Fruit fly (Drosophila melanogaster): ENCODE data around the gene nebu.

The nebu gene

DNA sequence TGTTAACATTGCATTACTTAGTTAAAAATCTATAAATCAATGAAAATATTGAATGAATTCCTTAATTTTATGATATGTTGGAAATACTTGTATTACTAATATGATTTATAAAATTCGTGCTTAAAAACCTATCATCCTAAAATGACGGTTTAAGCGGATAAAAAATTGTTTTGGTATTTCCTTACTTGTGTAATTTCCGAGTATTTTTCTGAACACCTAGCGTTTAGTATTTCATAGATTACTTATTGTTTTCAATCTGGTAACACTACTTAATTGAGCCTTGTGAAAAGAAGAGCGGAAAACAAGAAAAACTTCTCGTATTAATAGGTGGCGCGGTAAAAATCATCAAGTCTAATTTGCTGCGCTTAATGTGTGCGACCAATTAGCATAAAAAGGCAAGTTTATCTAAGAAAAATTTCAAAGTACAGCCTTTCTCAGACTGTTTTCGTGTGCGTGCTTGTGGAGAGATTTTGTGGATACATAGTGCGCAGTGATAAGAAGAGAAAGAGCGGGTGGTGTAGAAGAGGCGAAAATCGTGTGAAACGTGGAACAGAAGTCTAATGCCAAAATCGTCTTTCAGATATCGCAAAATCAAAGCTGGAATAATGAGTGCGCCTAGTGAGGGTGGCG, 37.1 kb downstream of the nebu start, which contains the start of gene Sap130:
Gene Sap130 (plus strand): TSS at position 243 of the 630 bp plus-strand sequence.
- TF ChIP-seq fd96Ca (GFP tag; IDR thresholded peaks at IDR 0.05) (no peak), D1 (tag; optimal IDR thresholded peaks at IDR 0.05) (no peak), CG34367 (tag; optimal IDR thresholded peaks at IDR 0.05) (no peak), CG15710 (tag; optimal IDR thresholded peaks at IDR 0.05) (no peak), Ets98B (GFP tag; IDR thresholded peaks at IDR 0.05) (no peak), EcR (GFP tag; optimal IDR thresholded peaks at IDR 0.05) (no peak), CG8301 (tag; optimal IDR thresholded peaks at IDR 0.05) (no peak), CG13204 (GFP tag; optimal IDR thresholded peaks at IDR 0.05) (no peak), Snoo (tag; optimal IDR thresholded peaks at IDR 0.05) (no peak), Pif1A (GFP tag; optimal IDR thresholded peaks at IDR 0.05) (no peak)

DNA sequence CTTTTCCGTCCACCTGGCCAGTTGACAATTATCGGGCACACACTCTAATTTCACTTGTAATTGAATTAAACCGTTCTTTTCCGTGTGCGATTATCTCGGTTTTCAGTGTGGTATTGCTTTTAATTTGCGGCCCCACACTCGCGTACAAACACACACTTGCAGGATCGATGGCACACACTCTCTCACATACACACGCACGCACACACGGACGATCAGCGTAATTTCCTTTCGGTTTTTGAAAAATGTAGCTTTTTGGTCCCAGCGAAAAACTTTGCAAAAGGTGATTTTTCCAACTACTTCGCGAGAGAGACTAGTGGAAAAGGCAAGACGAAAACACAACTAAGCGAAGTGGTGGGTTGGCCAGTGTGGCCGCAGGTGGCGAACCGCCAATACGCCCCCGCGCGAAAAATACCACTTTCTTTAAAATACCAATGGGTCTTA, 38.2 kb downstream of the nebu start, which contains the start of gene Atg1:
Gene Atg1 (minus strand): TSS at position 387 of the 441 bp plus-strand sequence.
- TF ChIP-seq CG12605 (GFP tag; IDR thresholded peaks at IDR 0.05) (peak; percentile 22; the same call in 1 of the 2 replicates), Pif1B (GFP tag; optimal IDR thresholded peaks at IDR 0.05) (no peak)

DNA sequence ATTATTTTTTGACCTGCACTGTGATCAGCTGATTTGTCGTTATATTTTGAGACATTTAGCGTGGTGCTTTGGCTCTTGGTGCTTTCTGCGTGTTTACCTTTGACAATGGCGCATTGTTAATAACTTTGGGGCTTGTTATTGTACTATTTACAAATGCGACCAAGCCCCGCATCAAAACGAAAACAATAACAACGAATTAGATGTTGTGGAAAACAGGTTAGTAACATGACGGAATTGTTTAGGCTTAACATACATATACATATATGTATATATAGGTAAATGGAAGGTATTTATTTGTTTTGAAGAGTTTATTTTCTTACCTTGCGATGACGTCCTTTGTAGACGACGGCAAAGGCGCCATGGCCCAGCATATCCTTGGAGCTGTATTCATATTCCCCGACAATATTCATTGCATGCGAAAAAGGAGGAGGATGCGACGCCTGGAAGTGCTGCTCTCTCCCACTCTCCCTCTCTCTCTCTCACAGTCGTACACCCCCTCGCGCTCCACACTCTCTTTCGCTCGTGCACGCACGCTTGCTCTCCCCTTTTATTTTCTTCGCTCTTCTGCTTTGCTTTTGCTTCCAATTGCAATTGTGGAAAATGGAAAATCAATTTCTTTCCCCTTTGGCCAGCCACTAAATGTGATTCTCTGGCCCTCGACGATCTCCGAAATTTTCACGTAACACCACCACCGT, 38.7 kb downstream of the nebu start:
- TF ChIP-seq Pif1A (GFP tag; optimal IDR thresholded peaks at IDR 0.05) (peak; percentile 4), CG4496 (GFP tag; IDR thresholded peaks at IDR 0.05) (peak; percentile 43; the same call in 1 of the 3 replicates), Pif1B (GFP tag; optimal IDR thresholded peaks at IDR 0.05) (no peak), fd96Ca (GFP tag; IDR thresholded peaks at IDR 0.05) (peak; percentile 40; the same call in 2 of the 3 replicates), rn (GFP tag; IDR thresholded peaks at IDR 0.05) (no peak), CG12605 (GFP tag; IDR thresholded peaks at IDR 0.05) (peak; percentile 11; the same call in 1 of the 2 replicates)

DNA sequence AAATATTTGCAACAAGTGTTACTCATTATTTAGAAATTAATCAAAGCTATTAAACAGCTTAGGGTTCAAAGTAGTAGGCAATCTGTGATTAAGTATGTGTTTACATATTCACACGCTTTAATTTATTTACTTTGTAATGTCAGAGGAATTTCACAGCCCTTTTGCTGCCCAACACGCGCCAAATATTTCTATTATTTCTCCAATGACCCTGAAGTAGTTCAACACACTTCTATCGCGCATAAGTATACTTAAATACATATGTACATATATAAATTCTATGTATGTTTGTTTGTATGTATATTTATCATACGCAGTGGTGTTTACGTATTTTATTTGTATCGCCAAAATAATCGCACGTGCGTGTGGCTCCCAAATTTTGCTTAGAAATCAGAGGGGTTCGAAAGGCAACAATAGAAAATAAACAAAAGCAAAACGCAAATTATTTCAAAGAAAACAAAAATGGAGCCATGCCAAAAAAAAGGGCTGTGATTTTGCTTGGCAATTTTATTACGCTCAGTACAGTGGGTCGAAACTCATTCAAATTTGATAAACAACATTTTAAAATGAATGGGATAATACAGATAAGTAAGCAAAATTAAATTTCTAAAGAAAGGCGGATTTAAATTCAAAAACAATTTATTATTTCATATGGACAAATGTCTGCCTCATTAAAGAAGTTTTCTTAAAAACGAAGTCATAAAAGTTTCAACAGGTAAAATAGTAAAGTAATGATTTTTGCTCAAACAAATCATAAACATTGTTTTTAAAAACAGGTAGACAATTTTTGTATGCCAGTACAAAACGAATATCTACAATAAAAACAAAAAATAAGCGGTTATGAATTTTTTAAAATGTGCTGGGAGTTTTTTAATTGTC, 39.5 kb downstream of the nebu start:
- 0 out of 2 replicates have a peak, but pooled peaks have one; percentile 21 for TF ChIP-seq CG32121 (GFP tag; IDR thresholded peaks at IDR 0.05)
- TF ChIP-seq CG9948 (tag; optimal IDR thresholded peaks at IDR 0.05) = peak; percentile 1
- no peak for TF ChIP-seq rn (GFP tag; IDR thresholded peaks at IDR 0.05)

DNA sequence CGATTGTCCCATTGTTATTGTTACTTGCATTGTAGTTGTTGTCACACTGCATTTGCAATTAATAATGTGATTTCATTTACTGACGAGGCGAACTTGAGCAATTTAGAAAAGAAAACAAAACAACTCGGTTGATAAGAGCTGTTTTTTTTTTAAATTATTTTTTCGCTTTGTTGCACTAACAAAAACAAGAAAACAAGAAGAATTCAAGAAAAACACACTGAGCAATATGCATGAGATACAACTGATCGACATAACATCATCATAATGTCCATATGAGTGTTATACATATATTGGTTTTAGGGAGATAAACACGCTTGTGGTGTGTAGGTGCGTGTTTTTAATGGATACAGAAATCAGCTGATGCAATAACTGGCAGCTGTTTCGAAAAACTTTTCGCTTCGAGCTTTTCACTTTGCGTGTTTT, 40.5 kb downstream of the nebu start:
- TF ChIP-seq rn (GFP tag; IDR thresholded peaks at IDR 0.05) (no peak), Ets98B (GFP tag; IDR thresholded peaks at IDR 0.05) (peak; percentile 87), CG15710 (tag; optimal IDR thresholded peaks at IDR 0.05) (no peak), fd96Ca (GFP tag; IDR thresholded peaks at IDR 0.05) (peak; percentile 78; the same call in 2 of the 3 replicates), CG13204 (GFP tag; optimal IDR thresholded peaks at IDR 0.05) (no peak), CG12605 (GFP tag; IDR thresholded peaks at IDR 0.05) (peak; percentile 94), CG34367 (tag; optimal IDR thresholded peaks at IDR 0.05) (peak; percentile 12), Pif1A (GFP tag; optimal IDR thresholded peaks at IDR 0.05) (peak; percentile 73), CG8159 (tag; optimal IDR thresholded peaks at IDR 0.05) (no peak), Snoo (tag; optimal IDR thresholded peaks at IDR 0.05) (no peak), CG9948 (tag; optimal IDR thresholded peaks at IDR 0.05) (no peak), CG4496 (GFP tag; IDR thresholded peaks at IDR 0.05) (peak; percentile 87), CG8301 (tag; optimal IDR thresholded peaks at IDR 0.05) (peak; percentile 78), CG32121 (GFP tag; IDR thresholded peaks at IDR 0.05) (peak; percentile 88), CG17806 (tag; optimal IDR thresholded peaks at IDR 0.05) (no peak), CG10348 (GFP tag; IDR thresholded peaks at IDR 0.05) (no peak), Pif1B (GFP tag; optimal IDR thresholded peaks at IDR 0.05) (peak; percentile 59), gl (tag; optimal IDR thresholded peaks at IDR 0.05) (no peak), D1 (tag; optimal IDR thresholded peaks at IDR 0.05) (no peak), CG14655 (GFP tag; optimal IDR thresholded peaks at IDR 0.05) (peak; percentile 88), EcR (GFP tag; optimal IDR thresholded peaks at IDR 0.05) (no peak)

DNA sequence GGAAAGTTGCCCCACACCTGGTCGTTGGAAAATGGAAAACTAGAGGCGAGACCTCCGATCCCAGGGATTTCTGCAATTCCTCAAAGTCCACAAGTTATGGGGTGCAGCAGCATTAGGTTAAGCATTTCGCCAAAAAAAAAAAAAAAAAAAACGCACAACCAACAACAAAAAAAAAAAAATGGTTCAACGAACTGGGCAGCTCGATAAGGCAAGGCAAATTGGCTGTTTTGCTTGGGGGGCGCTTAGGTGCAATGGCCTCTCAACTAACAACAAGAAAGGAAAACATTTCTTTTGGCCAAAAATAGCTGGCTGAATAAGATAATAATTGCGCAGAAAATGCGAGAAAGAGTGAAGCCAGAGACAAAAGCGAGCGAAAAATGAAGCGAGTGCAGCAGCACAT, 42.7 kb downstream of the nebu start:
- TF ChIP-seq D1 (tag; optimal IDR thresholded peaks at IDR 0.05) (no peak), CG13204 (GFP tag; optimal IDR thresholded peaks at IDR 0.05) (no peak), gl (tag; optimal IDR thresholded peaks at IDR 0.05) (no peak), CG12605 (GFP tag; IDR thresholded peaks at IDR 0.05) (no peak), EcR (GFP tag; optimal IDR thresholded peaks at IDR 0.05) (peak; percentile 74)
